Fruit fly (Drosophila melanogaster): Measurements from ENCODE around the gene dsh.

Gene dsh

dm6 chrX:11367783-11368509 lies 12.3 kb downstream of the dsh start, which contains the start of the genes hop and Tim8 (continued):
- TF ChIP-seq NfI (GFP tag; optimal IDR thresholded peaks at IDR 0.05) (no peak), Myb (GFP tag; optimal IDR thresholded peaks at IDR 0.05) (no peak), CG11504 (tag; optimal IDR thresholded peaks at IDR 0.05) (no peak), emc (GFP tag; optimal IDR thresholded peaks at IDR 0.05) (no peak), CG33213 (GFP tag; optimal IDR thresholded peaks at IDR 0.05) (no peak), zfh1 (GFP tag; IDR thresholded peaks at IDR 0.05) (no peak), Aef1 (GFP tag; IDR thresholded peaks at IDR 0.05) (no peak), CG9437 (GFP tag; optimal IDR thresholded peaks at IDR 0.05) (no peak), bbx (GFP tag; IDR thresholded peaks at IDR 0.05; ENCODE audit: partially characterized antibody) (peak; percentile 86), Sin3A (optimal IDR thresholded peaks at IDR 0.05) (peak; percentile 79), CG17361 (GFP tag; IDR thresholded peaks at IDR 0.05) (no peak; the same call in 2 of the 3 replicates), inv (GFP tag; IDR thresholded peaks at IDR 0.05; ENCODE audit: partially characterized antibody) (peak; percentile 87), ro (GFP tag; IDR thresholded peaks at IDR 0.05) (no peak), Fer2 (tag; optimal IDR thresholded peaks at IDR 0.05) (no peak), CG30020 (tag; optimal IDR thresholded peaks at IDR 0.05) (peak; percentile 46), crc (GFP tag; optimal IDR thresholded peaks at IDR 0.05) (no peak), chm (GFP tag; IDR thresholded peaks at IDR 0.05) (no peak), Rfx (GFP tag; IDR thresholded peaks at IDR 0.05) (no peak), ERR (GFP tag; optimal IDR thresholded peaks at IDR 0.05) (no peak), kni (GFP tag; optimal IDR thresholded peaks at IDR 0.05) (no peak), CG13775 (GFP tag; optimal IDR thresholded peaks at IDR 0.05) (peak; percentile 4), CG4424 (GFP tag; optimal IDR thresholded peaks at IDR 0.05) (no peak), CG11560 (tag; IDR thresholded peaks at IDR 0.05) (peak; percentile 98), Hr51 (GFP tag; optimal IDR thresholded peaks at IDR 0.05) (no peak), sob (GFP tag; IDR thresholded peaks at IDR 0.05) (no peak), croc (GFP tag; conservative IDR thresholded peaks at IDR 0.05) (no peak), slbo (GFP tag; IDR thresholded peaks at IDR 0.05) (no peak), zfh2 (GFP tag; optimal IDR thresholded peaks at IDR 0.05) (no peak), CG9817 (tag; optimal IDR thresholded peaks at IDR 0.05) (no peak)

dm6 chrX:11369374-11369773 lies 13.7 kb downstream of the dsh start, which contains the start of gene dlg1:
Gene dlg1 (plus strand): TSS chrX:11369665.
- TF ChIP-seq CG14860 (GFP tag; IDR thresholded peaks at IDR 0.05; ENCODE audit: partially characterized antibody) = peak; percentile 65; the same call in 1 of the 3 replicates
- TF ChIP-seq unc-4 (GFP tag; IDR thresholded peaks at IDR 0.05; ENCODE audit: partially characterized antibody) = peak; percentile 70
- TF ChIP-seq p53 (GFP tag; optimal IDR thresholded peaks at IDR 0.05) = no peak
- peak; percentile 82 for TF ChIP-seq Dll (GFP tag; IDR thresholded peaks at IDR 0.05; ENCODE audit: partially characterized antibody)
- TF ChIP-seq Neu2 (GFP tag; optimal IDR thresholded peaks at IDR 0.05; ENCODE audit: borderline replicate concordance) = no peak
- TF ChIP-seq BEAF-32 (GFP tag; optimal IDR thresholded peaks at IDR 0.05) = peak; percentile 69
- no peak for TF ChIP-seq sug (tag; optimal IDR thresholded peaks at IDR 0.05)
- TF ChIP-seq fu2 (GFP tag; optimal IDR thresholded peaks at IDR 0.05) = no peak
- no peak for TF ChIP-seq CG18262 (tag; optimal IDR thresholded peaks at IDR 0.05)
- TF ChIP-seq emc (GFP tag; optimal IDR thresholded peaks at IDR 0.05) = no peak
- TF ChIP-seq gcm (GFP tag; optimal IDR thresholded peaks at IDR 0.05) = no peak
- peak; percentile 11 for TF ChIP-seq zen (tag; optimal IDR thresholded peaks at IDR 0.05)
- no peak for TF ChIP-seq Dad (GFP tag; optimal IDR thresholded peaks at IDR 0.05)
- TF ChIP-seq CG10979 (tag; optimal IDR thresholded peaks at IDR 0.05) = no peak
- peak; percentile 49; the same call in 1 of the 2 replicates for TF ChIP-seq nerfin-2 (GFP tag; IDR thresholded peaks at IDR 0.05; ENCODE audit: partially characterized antibody)
- no peak for TF ChIP-seq sisA (GFP tag; IDR thresholded peaks at IDR 0.05)
- TF ChIP-seq inv (GFP tag; IDR thresholded peaks at IDR 0.05; ENCODE audit: partially characterized antibody) = peak; percentile 58
- no peak for TF ChIP-seq CkIIα-i1 (GFP tag; IDR thresholded peaks at IDR 0.05)
- no peak for TF ChIP-seq ttk (GFP tag; IDR thresholded peaks at IDR 0.05)
- no peak for TF ChIP-seq lola (GFP tag; optimal IDR thresholded peaks at IDR 0.05)
- TF ChIP-seq Dip3 (GFP tag; optimal IDR thresholded peaks at IDR 0.05) = no peak
- no peak for TF ChIP-seq CG11093 (GFP tag; IDR thresholded peaks at IDR 0.05)
- no peak for TF ChIP-seq pros (GFP tag; optimal IDR thresholded peaks at IDR 0.05)

All from whole organism, embryonic.